Worm (Caenorhabditis elegans): ENCODE results near the gene F41B4.3.

The F41B4.3 gene

DNA sequence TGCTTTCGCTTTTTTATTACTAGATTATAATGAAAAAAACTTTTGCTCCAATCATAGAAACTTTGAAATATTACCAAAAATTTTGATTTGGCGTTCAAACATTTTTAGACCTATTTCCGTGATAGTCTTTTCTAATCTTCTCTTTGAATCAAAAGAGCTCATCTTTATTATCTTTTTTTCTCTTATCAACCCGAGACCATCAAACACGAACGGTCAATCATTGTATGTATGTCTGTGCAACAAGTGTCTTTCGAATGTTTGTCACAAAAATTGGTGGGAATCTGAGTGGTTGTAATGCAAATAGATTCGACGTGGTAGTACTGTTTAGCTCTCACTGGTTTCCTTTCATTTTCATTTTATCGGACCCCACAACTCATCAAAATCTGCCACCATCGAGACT, 36.1 kb downstream of the F41B4.3 start, which contains the start of gene M03A8.3:
Gene M03A8.3 (plus strand): TSS at position 278 of the 400 bp plus-strand sequence.
- TF ChIP-seq hmg-4 (GFP tag; optimal IDR thresholded peaks at IDR 0.05) (no peak), pes-1 (GFP tag; IDR thresholded peaks at IDR 0.05) (no peak), aly-1 (tag; optimal IDR thresholded peaks at IDR 0.05) (no peak), ceh-13 (GFP tag; optimal IDR thresholded peaks at IDR 0.05) (no peak)

DNA sequence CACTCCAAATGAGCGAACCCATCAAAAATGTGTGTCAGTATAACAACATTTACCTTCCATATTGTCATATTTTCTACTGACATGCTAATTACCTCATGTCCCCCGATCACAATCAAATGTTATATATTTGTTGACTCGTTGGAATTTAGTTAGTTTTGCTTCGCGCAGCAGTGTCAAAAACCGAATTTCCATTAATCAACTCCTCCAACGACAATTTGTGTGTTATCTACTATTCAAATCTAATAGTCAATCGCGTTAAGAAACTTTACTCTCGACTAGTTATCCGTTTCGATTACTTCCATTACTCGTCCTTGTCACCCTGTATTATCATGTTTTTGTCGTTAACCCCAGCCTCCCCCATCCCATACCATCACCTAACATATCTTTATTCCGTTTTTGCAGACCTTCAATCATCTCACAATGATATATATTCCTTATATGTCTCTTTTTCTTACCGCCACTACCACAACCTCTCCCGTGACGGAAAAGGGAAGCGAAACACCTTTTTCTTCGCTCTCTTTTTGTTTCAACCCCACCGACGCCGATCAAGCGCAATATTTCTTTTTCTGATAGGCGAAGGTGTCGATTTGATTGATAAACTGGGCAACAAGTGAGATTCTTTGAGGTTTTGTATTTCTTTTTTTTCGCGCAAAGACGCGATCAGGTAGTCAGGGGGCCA, 39.9 kb downstream of the F41B4.3 start:
- no peak for TF ChIP-seq ama-1 (optimal IDR thresholded peaks at IDR 0.05)
- no peak for TF ChIP-seq sea-1 (GFP tag; conservative IDR thresholded peaks at IDR 0.05)
- no peak for TF ChIP-seq aly-1 (tag; optimal IDR thresholded peaks at IDR 0.05)
- no peak for TF ChIP-seq ets-7 (tag; optimal IDR thresholded peaks at IDR 0.05)
- no peak for TF ChIP-seq hmbx-1 (tag; optimal IDR thresholded peaks at IDR 0.05)
- TF ChIP-seq B0310.2 (tag; optimal IDR thresholded peaks at IDR 0.05) = no peak
- no peak for TF ChIP-seq scrt-1 (GFP tag; IDR thresholded peaks at IDR 0.05)

DNA sequence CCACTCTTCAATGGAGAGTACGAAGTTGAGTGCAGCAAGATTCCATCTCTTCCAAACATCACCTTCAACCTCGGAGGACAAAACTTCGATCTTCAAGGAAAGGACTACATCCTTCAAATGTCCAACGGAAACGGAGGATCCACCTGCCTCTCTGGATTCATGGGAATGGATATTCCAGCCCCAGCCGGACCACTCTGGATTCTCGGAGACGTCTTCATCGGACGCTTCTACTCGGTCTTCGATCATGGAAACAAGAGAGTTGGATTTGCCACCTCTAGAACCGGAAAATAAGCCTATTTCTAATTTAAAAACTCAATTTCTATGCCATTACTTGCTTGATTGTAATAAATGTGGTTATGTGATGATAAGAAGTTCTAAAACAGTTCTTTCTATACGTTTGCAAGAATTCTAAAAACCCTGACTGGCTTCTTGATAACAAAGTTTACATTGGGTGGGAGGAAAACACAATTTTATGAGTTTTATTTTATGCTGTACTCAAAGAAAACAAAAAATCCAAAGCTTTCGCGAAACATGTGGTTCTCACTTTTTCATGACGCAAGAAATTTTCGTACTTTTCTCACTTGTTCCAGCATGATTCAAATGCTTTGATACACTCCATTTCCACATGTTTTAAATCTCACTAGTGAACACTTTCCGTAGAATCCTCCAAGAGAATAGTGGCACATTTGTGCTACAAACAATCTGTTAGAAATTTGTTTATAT, 43.5 kb downstream of the F41B4.3 start:
- TF ChIP-seq pes-1 (GFP tag; IDR thresholded peaks at IDR 0.05) (no peak), hmbx-1 (tag; optimal IDR thresholded peaks at IDR 0.05) (no peak), sea-1 (GFP tag; conservative IDR thresholded peaks at IDR 0.05) (no peak), F13C5.2 (tag; optimal IDR thresholded peaks at IDR 0.05) (no peak), ceh-36 (tag; optimal IDR thresholded peaks at IDR 0.05) (no peak), ceh-13 (GFP tag; optimal IDR thresholded peaks at IDR 0.05) (no peak), ets-7 (tag; optimal IDR thresholded peaks at IDR 0.05) (no peak), hnd-1 (tag; optimal IDR thresholded peaks at IDR 0.05) (no peak), scrt-1 (GFP tag; IDR thresholded peaks at IDR 0.05) (no peak), flt-1 (GFP tag; IDR thresholded peaks at IDR 0.05) (no peak), tbx-11 (GFP tag; IDR thresholded peaks at IDR 0.05) (no peak), ama-1 (optimal IDR thresholded peaks at IDR 0.05) (no peak), aly-1 (tag; optimal IDR thresholded peaks at IDR 0.05) (no peak)

DNA sequence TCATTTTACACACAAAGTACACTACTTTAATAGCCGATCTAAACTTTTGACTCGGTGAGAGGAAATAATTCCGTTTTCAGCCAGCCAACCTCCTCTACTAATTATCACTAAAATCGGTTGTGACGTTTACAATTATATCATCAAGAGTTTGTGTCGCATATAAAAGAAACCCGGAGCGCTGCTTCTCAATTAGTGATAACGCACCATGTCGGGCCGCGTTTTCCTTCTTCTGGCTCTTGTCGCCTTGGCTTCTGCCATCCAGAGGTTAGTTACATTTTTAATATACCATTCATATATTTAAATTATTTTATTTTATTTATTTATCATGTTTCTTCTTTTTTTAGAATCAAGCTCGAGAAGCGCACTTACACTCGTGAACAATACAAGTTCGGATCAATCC, 44.9 kb downstream of the F41B4.3 start, which contains the start of gene asp-3:
Gene asp-3 (plus strand): TSS at position 79 of the 400 bp plus-strand sequence.
- TF ChIP-seq F13C5.2 (tag; optimal IDR thresholded peaks at IDR 0.05) = no peak
- no peak for TF ChIP-seq hmbx-1 (tag; optimal IDR thresholded peaks at IDR 0.05)
- TF ChIP-seq flt-1 (GFP tag; IDR thresholded peaks at IDR 0.05) = no peak
- no peak for TF ChIP-seq scrt-1 (GFP tag; IDR thresholded peaks at IDR 0.05)
- TF ChIP-seq aly-1 (tag; optimal IDR thresholded peaks at IDR 0.05) = no peak
- TF ChIP-seq ceh-13 (GFP tag; optimal IDR thresholded peaks at IDR 0.05) = no peak
- TF ChIP-seq ets-7 (tag; optimal IDR thresholded peaks at IDR 0.05) = no peak
- no peak for TF ChIP-seq hmg-4 (GFP tag; optimal IDR thresholded peaks at IDR 0.05)
- no peak for TF ChIP-seq tbx-11 (GFP tag; IDR thresholded peaks at IDR 0.05)
- TF ChIP-seq hnd-1 (tag; optimal IDR thresholded peaks at IDR 0.05) = no peak

DNA sequence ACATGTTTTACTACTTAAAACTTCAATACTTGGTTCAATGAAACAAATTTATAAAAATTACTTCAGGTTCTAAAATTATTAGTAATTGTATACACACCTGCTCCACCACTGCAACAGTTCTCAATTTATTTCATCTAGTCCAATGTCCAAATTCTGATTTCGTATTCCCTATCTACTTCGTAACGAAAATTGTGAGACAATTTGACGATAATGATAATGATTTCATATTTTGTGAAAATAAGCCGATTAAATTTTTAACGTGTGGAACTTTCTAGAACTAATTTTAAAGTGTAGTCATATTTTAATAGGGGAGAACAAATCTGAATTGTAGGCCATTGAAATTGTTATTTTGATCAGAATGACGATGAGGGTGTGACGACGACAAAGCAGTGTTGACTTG, 45.5 kb downstream of the F41B4.3 start:
- TF ChIP-seq hnd-1 (tag; optimal IDR thresholded peaks at IDR 0.05) = no peak
- no peak for TF ChIP-seq ceh-13 (GFP tag; optimal IDR thresholded peaks at IDR 0.05)
- TF ChIP-seq ceh-36 (tag; optimal IDR thresholded peaks at IDR 0.05) = no peak
- TF ChIP-seq ets-7 (tag; optimal IDR thresholded peaks at IDR 0.05) = no peak
- no peak for TF ChIP-seq flt-1 (GFP tag; IDR thresholded peaks at IDR 0.05)
- TF ChIP-seq hmg-4 (GFP tag; optimal IDR thresholded peaks at IDR 0.05) = no peak
- no peak for TF ChIP-seq F13C5.2 (tag; optimal IDR thresholded peaks at IDR 0.05)
- TF ChIP-seq tbx-11 (GFP tag; IDR thresholded peaks at IDR 0.05) = no peak
- TF ChIP-seq ama-1 (optimal IDR thresholded peaks at IDR 0.05) = no peak
- no peak for TF ChIP-seq B0310.2 (tag; optimal IDR thresholded peaks at IDR 0.05)

DNA sequence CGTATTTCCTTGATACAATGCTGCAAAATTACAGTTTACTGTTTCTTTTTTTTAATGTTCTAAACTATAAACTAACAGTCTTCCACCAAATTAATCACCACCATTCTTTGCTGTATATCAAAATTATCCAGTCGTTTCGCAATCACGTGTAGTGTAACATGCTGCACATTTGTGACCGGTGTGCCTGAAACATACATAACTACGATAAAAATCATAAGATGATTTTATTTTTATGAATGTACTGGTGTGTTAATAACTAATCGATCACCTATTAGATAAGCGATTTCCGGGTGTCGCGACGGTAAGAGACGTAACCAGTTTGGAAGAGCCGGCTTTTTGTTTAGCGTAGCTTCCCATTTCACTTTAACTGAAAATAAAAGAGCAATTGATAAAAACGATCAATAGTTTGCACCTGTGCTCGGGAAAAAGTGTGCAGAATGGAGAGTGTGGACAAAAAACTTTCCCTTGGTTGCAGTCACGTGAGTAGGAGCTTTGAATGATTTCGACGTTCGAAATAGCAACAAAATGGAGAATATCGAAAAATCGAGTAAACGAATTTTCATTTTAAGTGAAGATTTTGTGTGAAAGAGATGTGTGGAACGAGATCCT, 46.8 kb downstream of the F41B4.3 start, which contains the start of gene sgca-1:
Gene sgca-1 (minus strand): TSS at position 584 of the 609 bp plus-strand sequence.
- no peak for TF ChIP-seq tbx-11 (GFP tag; IDR thresholded peaks at IDR 0.05)
- no peak for TF ChIP-seq tbx-37 (GFP tag; conservative IDR thresholded peaks at IDR 0.05)
- TF ChIP-seq ceh-36 (tag; optimal IDR thresholded peaks at IDR 0.05) = no peak
- no peak for TF ChIP-seq B0310.2 (tag; optimal IDR thresholded peaks at IDR 0.05)
- TF ChIP-seq sea-1 (GFP tag; conservative IDR thresholded peaks at IDR 0.05) = no peak
